Worm (Caenorhabditis elegans): Measurements from ENCODE around the gene F32H5.1.

DNA sequence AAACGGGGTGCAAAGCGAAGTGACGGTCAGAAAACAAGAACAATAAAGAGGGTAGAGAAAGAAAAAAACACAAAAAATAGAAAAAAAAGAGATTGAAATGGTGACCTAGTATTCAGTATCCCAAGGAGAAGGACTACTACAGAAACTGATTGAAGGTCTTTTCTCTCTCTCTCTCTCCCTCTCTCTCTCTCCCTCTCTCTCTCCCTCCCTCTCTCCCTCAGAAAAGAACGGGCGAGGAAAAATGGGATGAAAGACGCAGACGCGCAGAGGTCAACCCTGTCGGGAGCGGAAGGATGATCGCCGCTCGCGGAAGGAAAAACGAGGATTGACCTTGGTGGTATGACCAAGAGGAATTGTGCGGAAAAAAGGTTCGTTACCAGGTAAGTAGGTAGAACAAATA lies 16.7 kb upstream of the F32H5.1 start:
- TF ChIP-seq hrde-1 (tag; optimal IDR thresholded peaks at IDR 0.05; ENCODE audit: borderline replicate concordance) (no peak), nfya-1 (tag; optimal IDR thresholded peaks at IDR 0.05; ENCODE audit: borderline replicate concordance, insufficient read depth) (no peak), unc-130 (GFP tag; optimal IDR thresholded peaks at IDR 0.05) (no peak), Y53F4B.3 (GFP tag; IDR thresholded peaks at IDR 0.05) (no peak), nhr-90 (tag; optimal IDR thresholded peaks at IDR 0.05) (no peak), fkh-3 (tag; optimal IDR thresholded peaks at IDR 0.05) (no peak), ama-1 (optimal IDR thresholded peaks at IDR 0.05) (no peak), ama-1 (GFP tag; optimal IDR thresholded peaks at IDR 0.05) (no peak)
